Worm (Caenorhabditis elegans): ENCODE measurements around the gene gadr-4.

- TF ChIP-seq pha-4 (tag; optimal IDR thresholded peaks at IDR 0.05) (no peak), unc-62 (GFP tag; optimal IDR thresholded peaks at IDR 0.05) (no peak), him-1 (tag; optimal IDR thresholded peaks at IDR 0.05) (no peak), ztf-18 (tag; optimal IDR thresholded peaks at IDR 0.05) (no peak), lir-1 (GFP tag; conservative IDR thresholded peaks at IDR 0.05) (no peak), mes-4 (tag; optimal IDR thresholded peaks at IDR 0.05) (no peak), hmg-20 (GFP tag; IDR thresholded peaks at IDR 0.05) (no peak), mcd-1 (GFP tag; IDR thresholded peaks at IDR 0.05) (no peak), xnd-1 (tag; optimal IDR thresholded peaks at IDR 0.05) (no peak), madf-8 (GFP tag; conservative IDR thresholded peaks at IDR 0.05) (no peak), lag-1 (GFP tag; IDR thresholded peaks at IDR 0.05) (no peak), dpl-1 (GFP tag; optimal IDR thresholded peaks at IDR 0.05) (no peak), nfyb-1 (GFP tag; IDR thresholded peaks at IDR 0.05) (no peak)
Observed at ce11 chrII:4092502-4092901, 30.1 kb upstream of the gadr-4 start.

Data from whole organism, young adult.